Worm (Caenorhabditis elegans) whole organism, L4 larva: ENCODE data around the gene C14B9.8.

Source experiments
- F26F4.8 ChIP-seq: fragments of 200-800 bp; sonication (Bioruptor generic); conservative IDR thresholded peaks from 2 replicates; pipeline ENCODE4 v1.3.6; 2022; ENCODE audit warnings: missing genetic modification characterization, missing compliant biosample characterization
- F37D6.2 ChIP-seq: sonication (generic microtip); optimal IDR thresholded peaks from 2 replicates; lab custom pipeline; 2016; ENCODE audit warnings: mild to moderate bottlenecking, missing genetic modification characterization, missing compliant biosample characterization
- T20F7.1 ChIP-seq: fragments of 200-800 bp; sonication (Bioruptor generic); optimal IDR thresholded peaks from 2 replicates; lab custom pipeline; 2018; ENCODE audit warnings: mild to moderate bottlenecking, missing genetic modification characterization, missing compliant biosample characterization
- aha-1 ChIP-seq: fragments of 150-350 bp; peaks from one replicate; lab custom pipeline; 2014; ENCODE audit warnings: missing biosample characterization, missing genetic modification characterization
- ama-1 ChIP-seq: fragments of 150-350 bp; optimal IDR thresholded peaks from 2 replicates; lab custom pipeline; 2014; ENCODE audit warnings: inconsistent platforms, mixed read lengths
- ceh-28 ChIP-seq: fragments of 150-350 bp; optimal IDR thresholded peaks from 2 replicates; lab custom pipeline; 2014; ENCODE audit warnings: missing biosample characterization, missing genetic modification reagents, missing genetic modification characterization
- ceh-32 ChIP-seq: sonication (generic microtip); optimal IDR thresholded peaks from 2 replicates; lab custom pipeline; 2016; ENCODE audit warnings: mild to moderate bottlenecking, missing genetic modification characterization, missing compliant biosample characterization; ENCODE audit not compliant: poor library complexity
- ces-1 ChIP-seq: fragments of 150-350 bp; sonication (generic microtip); optimal IDR thresholded peaks from 4 replicates; lab custom pipeline; 2014; ENCODE audit warnings: missing biosample characterization, missing genetic modification reagents, missing genetic modification characterization
- daf-12 ChIP-seq: fragments of 150-350 bp; optimal IDR thresholded peaks from 2 replicates; lab custom pipeline; 2014; ENCODE audit warnings: missing biosample characterization, missing genetic modification reagents, missing genetic modification characterization
- daf-16 ChIP-seq, 3 experiments: sonication (generic microtip); optimal IDR thresholded peaks; 2 replicates each; lab custom pipeline; 2016 to 2017; ENCODE audit warnings: missing genetic modification characterization in 3 of 3, missing genetic modification reagents in 3 of 3, mild to moderate bottlenecking in 2 of 3, missing compliant biosample characterization in 2 of 3, missing biosample characterization in 1 of 3, moderate library complexity in 1 of 3
- dmd-6 ChIP-seq: fragments of 200-800 bp; sonication (Bioruptor generic); IDR thresholded peaks from 2 replicates; pipeline ENCODE4 v1.3.6; 2022; ENCODE audit warnings: missing genetic modification reagents, missing genetic modification characterization, missing compliant biosample characterization
- dmd-8 ChIP-seq: fragments of 200-800 bp; sonication (Bioruptor generic); IDR thresholded peaks from 2 replicates; pipeline ENCODE4 v1.3.6; 2022; ENCODE audit warnings: missing genetic modification characterization, missing compliant biosample characterization
- dpl-1 ChIP-seq: fragments of 150-350 bp; optimal IDR thresholded peaks from 2 replicates; lab custom pipeline; 2014; ENCODE audit warnings: missing biosample characterization, missing genetic modification reagents, missing genetic modification characterization
- egl-27 ChIP-seq: sonication (generic microtip); optimal IDR thresholded peaks from 3 replicates; lab custom pipeline; 2017; ENCODE audit warnings: missing biosample characterization, missing genetic modification reagents, missing genetic modification characterization
- egl-43 ChIP-seq: fragments of 200-800 bp; sonication (Bioruptor generic); IDR thresholded peaks from 2 replicates; pipeline ENCODE4 v1.3.6; 2022; ENCODE audit warnings: missing genetic modification reagents, missing genetic modification characterization, missing compliant biosample characterization
- fkh-10 ChIP-seq: fragments of 150-350 bp; optimal IDR thresholded peaks from 2 replicates; lab custom pipeline; 2014; ENCODE audit warnings: missing biosample characterization, missing genetic modification reagents, missing genetic modification characterization
- hif-1 ChIP-seq, 2 experiments: sonication (generic microtip); optimal IDR thresholded peaks; 2 replicates each; lab custom pipeline; 2016 to 2017; ENCODE audit warnings: missing compliant biosample characterization in 2 of 2, missing genetic modification characterization in 2 of 2, missing genetic modification reagents in 2 of 2, missing genotype in 2 of 2, mild to moderate bottlenecking in 1 of 2
- hlh-11 ChIP-seq: fragments of 200-800 bp; sonication (Bioruptor generic); optimal IDR thresholded peaks from 2 replicates; lab custom pipeline; 2018; ENCODE audit warnings: mild to moderate bottlenecking, missing genetic modification characterization, missing compliant biosample characterization
- hlh-30 ChIP-seq: sonication (generic microtip); optimal IDR thresholded peaks from 2 replicates; lab custom pipeline; 2017; ENCODE audit warnings: antibody characterized with exemption, mild to moderate bottlenecking, missing genetic modification characterization, missing compliant biosample characterization; ENCODE audit not compliant: insufficient read depth
- hmg-1.1 ChIP-seq: fragments of 200-800 bp; sonication (Bioruptor generic); IDR thresholded peaks from 2 replicates; pipeline ENCODE4 v1.3.6; 2022; ENCODE audit warnings: missing genetic modification reagents, missing genetic modification characterization, missing compliant biosample characterization
- lin-13 ChIP-seq: fragments of 150-350 bp; optimal IDR thresholded peaks from 2 replicates; lab custom pipeline; 2014; ENCODE audit warnings: missing biosample characterization, missing genetic modification reagents, missing genetic modification characterization
- lsy-2 ChIP-seq, 2 experiments: fragments of 150-350 bp in 1 of 2; sonication (generic microtip) in 1 of 2; optimal IDR thresholded peaks; 2 replicates each; lab custom pipeline; 2014 to 2017; ENCODE audit warnings: missing biosample characterization in 2 of 2, missing genetic modification characterization in 2 of 2
- madf-9 ChIP-seq: fragments of 200-800 bp; sonication (Bioruptor generic); conservative IDR thresholded peaks from 2 replicates; pipeline ENCODE4 v1.3.6; 2022; ENCODE audit warnings: missing genetic modification reagents, missing genetic modification characterization, missing compliant biosample characterization
- mdl-1 ChIP-seq, 2 experiments: fragments of 150-350 bp in 1 of 2; sonication (generic microtip) in 1 of 2; optimal IDR thresholded peaks; 2 replicates each; lab custom pipeline; 2014 to 2017; ENCODE audit warnings: missing biosample characterization in 2 of 2, missing genetic modification characterization in 2 of 2
- mdt-29 ChIP-seq: fragments of 200-800 bp; sonication (Bioruptor generic); IDR thresholded peaks from 2 replicates; pipeline ENCODE4 v1.3.6; 2022; ENCODE audit warnings: missing genetic modification reagents, missing genetic modification characterization, missing compliant biosample characterization
- mes-2 ChIP-seq: sonication (generic microtip); optimal IDR thresholded peaks from 2 replicates; lab custom pipeline; 2016; ENCODE audit warnings: missing genotype, mild to moderate bottlenecking, missing genetic modification characterization, missing compliant biosample characterization; ENCODE audit not compliant: poor library complexity, severe bottlenecking
- mxl-2 ChIP-seq: fragments of 200-800 bp; sonication (Bioruptor generic); conservative IDR thresholded peaks from 2 replicates; pipeline ENCODE4 v1.3.6; 2022; ENCODE audit warnings: missing genetic modification reagents, missing genetic modification characterization, missing compliant biosample characterization
- mxl-3 ChIP-seq: fragments of 200-800 bp; sonication (Bioruptor generic); optimal IDR thresholded peaks from 2 replicates; lab custom pipeline; 2018; ENCODE audit warnings: mild to moderate bottlenecking, missing genetic modification characterization, missing compliant biosample characterization
- nhr-11 ChIP-seq: fragments of 150-350 bp; optimal IDR thresholded peaks from 2 replicates; lab custom pipeline; 2014; ENCODE audit warnings: missing biosample characterization, missing genetic modification characterization
- nhr-237 ChIP-seq: sonication (generic microtip); optimal IDR thresholded peaks from 2 replicates; lab custom pipeline; 2017; ENCODE audit warnings: missing biosample characterization, missing genetic modification characterization
- skn-1 ChIP-seq: fragments of 150-350 bp; optimal IDR thresholded peaks from 2 replicates; lab custom pipeline; 2014; ENCODE audit warnings: missing biosample characterization, missing genetic modification characterization
- snpc-1.2 ChIP-seq: fragments of 200-800 bp; sonication (Bioruptor generic); IDR thresholded peaks from 2 replicates; pipeline ENCODE4 v1.3.6; 2022; ENCODE audit warnings: missing genetic modification reagents, missing genetic modification characterization, missing compliant biosample characterization
- snpc-4 ChIP-seq: fragments of 150-350 bp; optimal IDR thresholded peaks from 2 replicates; lab custom pipeline; 2014; ENCODE audit warnings: missing biosample characterization, missing genetic modification characterization
- spr-1 ChIP-seq: sonication (generic microtip); optimal IDR thresholded peaks from 2 replicates; lab custom pipeline; 2016; ENCODE audit warnings: mild to moderate bottlenecking, missing genetic modification characterization, missing compliant biosample characterization
- tag-97 ChIP-seq: fragments of 200-800 bp; sonication (Bioruptor generic); IDR thresholded peaks from 2 replicates; pipeline ENCODE4 v1.3.6; 2022; ENCODE audit warnings: missing genetic modification characterization, missing compliant biosample characterization
- tra-1 ChIP-seq: fragments of 200-800 bp; sonication (Bioruptor generic); IDR thresholded peaks from 2 replicates; pipeline ENCODE4 v1.3.6; 2022; ENCODE audit warnings: missing genetic modification reagents, missing genetic modification characterization, missing compliant biosample characterization
- zip-11 ChIP-seq: fragments of 200-800 bp; sonication (Bioruptor generic); IDR thresholded peaks from 2 replicates; pipeline ENCODE4 v1.3.6; 2022; ENCODE audit warnings: missing genetic modification characterization, missing compliant biosample characterization
- zip-2 ChIP-seq: fragments of 150-350 bp; optimal IDR thresholded peaks from 2 replicates; lab custom pipeline; 2014; ENCODE audit warnings: missing biosample characterization, missing genetic modification characterization

Gene C14B9.8

ce11 chrIII:8163788-8164423, 19.5 kb upstream of the C14B9.8 start, which contains the start of gene prp-8 (continued):
- 0 out of 2 replicates have a peak, but pooled peaks have one; percentile 43 for TF ChIP-seq tra-1 (GFP tag; lab: Robert Waterston, UW)
- TF ChIP-seq nhr-237: no peak
- TF ChIP-seq zip-2: no peak
- TF ChIP-seq daf-16 (GFP tag; optimal IDR thresholded peaks at IDR 0.05; lab: Kevin White, UChicago): no peak
- peak; percentile 74 for TF ChIP-seq daf-16 (tag; optimal IDR thresholded peaks at IDR 0.05; lab: Kevin White, UChicago)

- TF ChIP-seq ces-1 (GFP tag; lab: Kevin White, UChicago) (no peak), T20F7.1 (GFP tag; lab: Kevin White, UChicago) (no peak), snpc-1.2 (GFP tag; lab: Robert Waterston, UW) (no peak), hif-1 (tag; optimal IDR thresholded peaks at IDR 0.05; lab: Kevin White, UChicago) (no peak), daf-12 (no peak), ceh-28 (tag; lab: Kevin White, UChicago) (no peak), egl-27 (no peak), fkh-10 (GFP tag; lab: Kevin White, UChicago) (no peak), mxl-2 (GFP tag; lab: Robert Waterston, UW) (no peak)
Observed at ce11 chrIII:8163283-8163682, 18.9 kb upstream of the C14B9.8 start, which contains the start of gene bath-42. TSS of gene bath-42 (minus strand) at chrIII:8163383.

ce11 chrIII:8161238-8161637, 16.8 kb upstream of the C14B9.8 start, which contains the start of gene inpp-5K:
TSS of gene inpp-5K (minus strand) at chrIII:8161338.
- TF ChIP-seq T20F7.1 (GFP tag; lab: Kevin White, UChicago): peak; percentile 6
- no peak for TF ChIP-seq mdt-29 (GFP tag; lab: Robert Waterston, UW)

ce11 chrIII:8158140-8158786, 13.8 kb upstream of the C14B9.8 start, which contains the start of gene atg-13:
TSS of gene atg-13 (minus strand) at chrIII:8158190.
- TF ChIP-seq ama-1 (lab: Kevin White, UChicago) (peak; percentile 20), tra-1 (GFP tag; lab: Robert Waterston, UW) (no peak), hif-1 (tag; optimal IDR thresholded peaks at IDR 0.05; lab: Kevin White, UChicago) (peak in 1 of 2 experiments; percentile 19), fkh-10 (GFP tag; lab: Kevin White, UChicago) (no peak), dpl-1 (GFP tag; lab: Kevin White, UChicago) (peak; percentile 9), F37D6.2 (tag; lab: Kevin White, UChicago) (no peak), hmg-1.1 (GFP tag; lab: Robert Waterston, UW) (0 out of 2 replicates have a peak, but pooled peaks have one; percentile 28), tag-97 (GFP tag; lab: Robert Waterston, UW) (no peak), hlh-30 (tag; lab: Kevin White, UChicago) (peak; percentile 79), nhr-11 (no peak), skn-1 (tag; lab: Kevin White, UChicago) (no peak), mdl-1 (tag; optimal IDR thresholded peaks at IDR 0.05; lab: Kevin White, UChicago) (peak in 1 of 2 experiments; percentile 47), dmd-6 (GFP tag; lab: Robert Waterston, UW) (0 out of 2 replicates have a peak, but pooled peaks have one; percentile 11), daf-16 (GFP tag; optimal IDR thresholded peaks at IDR 0.05; lab: Kevin White, UChicago) (no peak), daf-16 (tag; optimal IDR thresholded peaks at IDR 0.05; lab: Kevin White, UChicago) (peak; percentile 48), zip-11 (no peak), mxl-3 (GFP tag; lab: Kevin White, UChicago) (peak; percentile 35), mes-2 (tag; lab: Kevin White, UChicago) (peak; percentile 74), snpc-4 (no peak), F26F4.8 (GFP tag; lab: Robert Waterston, UW) (no peak), egl-43 (GFP tag; lab: Robert Waterston, UW) (no peak), aha-1 (tag; lab: Kevin White, UChicago) (peak; percentile 18), ceh-32 (tag; lab: Kevin White, UChicago) (no peak), madf-9 (GFP tag; lab: Robert Waterston, UW) (0 out of 2 replicates have a peak, but pooled peaks have one; percentile 32), dmd-8 (GFP tag; lab: Robert Waterston, UW) (no peak), spr-1 (tag; lab: Kevin White, UChicago) (no peak), lsy-2 (tag; optimal IDR thresholded peaks at IDR 0.05; lab: Kevin White, UChicago) (peak in 1 of 2 experiments; percentile 38), hlh-11 (peak; percentile 39), T20F7.1 (GFP tag; lab: Kevin White, UChicago) (peak; percentile 7), daf-12 (no peak), lin-13 (GFP tag; lab: Kevin White, UChicago) (no peak)
